Worm (Caenorhabditis elegans) whole organism, L2 larva: ENCODE results near the gene srd-44.

ENCODE experiments used
- aly-2 ChIP-seq: fragments of 150-350 bp; optimal IDR thresholded peaks from 2 replicates; lab custom pipeline; 2014; ENCODE audit warnings: missing biosample characterization, missing genetic modification characterization
- ama-1 ChIP-seq: fragments of 150-350 bp; optimal IDR thresholded peaks from 2 replicates; lab custom pipeline; 2018; ENCODE audit warnings: inconsistent platforms
- ceh-82 ChIP-seq: fragments of 150-350 bp; optimal IDR thresholded peaks from 2 replicates; lab custom pipeline; 2014; ENCODE audit warnings: missing biosample characterization, missing genetic modification characterization
- elt-3 ChIP-seq: sonication (generic microtip); optimal IDR thresholded peaks from 2 replicates; lab custom pipeline; 2017; ENCODE audit warnings: missing biosample characterization, missing genetic modification characterization
- mab-5 ChIP-seq: fragments of 150-350 bp; optimal IDR thresholded peaks from 2 replicates; lab custom pipeline; 2014; ENCODE audit warnings: missing biosample characterization, missing genetic modification characterization
- nhr-11 ChIP-seq: fragments of 150-350 bp; optimal IDR thresholded peaks from 2 replicates; lab custom pipeline; 2014; ENCODE audit warnings: missing biosample characterization, missing genetic modification characterization
- nhr-25 ChIP-seq: fragments of 150-350 bp; sonication (generic microtip); optimal IDR thresholded peaks from 3 replicates; lab custom pipeline; 2014; ENCODE audit warnings: missing biosample characterization, missing genetic modification characterization
- nhr-6 ChIP-seq: fragments of 150-350 bp; optimal IDR thresholded peaks from 2 replicates; lab custom pipeline; 2014; ENCODE audit warnings: missing biosample characterization, missing genetic modification characterization
- nhr-77 ChIP-seq: fragments of 150-350 bp; optimal IDR thresholded peaks from 2 replicates; lab custom pipeline; 2014; ENCODE audit warnings: missing biosample characterization, missing genetic modification characterization
- skn-1 ChIP-seq: sonication (generic microtip); optimal IDR thresholded peaks from 2 replicates; lab custom pipeline; 2017; ENCODE audit warnings: missing biosample characterization, missing genetic modification characterization
- unc-55 ChIP-seq: fragments of 150-350 bp; sonication (generic microtip); optimal IDR thresholded peaks from 3 replicates; lab custom pipeline; 2014; ENCODE audit warnings: missing biosample characterization, missing genetic modification reagents, missing genetic modification characterization
- unc-62 ChIP-seq: fragments of 150-350 bp; optimal IDR thresholded peaks from 2 replicates; lab custom pipeline; 2014; ENCODE audit warnings: missing biosample characterization, missing genetic modification reagents, missing genetic modification characterization
- ztf-1 ChIP-seq: fragments of 200-800 bp; sonication (Bioruptor generic); conservative IDR thresholded peaks from 2 replicates; pipeline ENCODE4 v1.3.6; 2022; ENCODE audit warnings: missing genetic modification characterization, missing compliant biosample characterization
- ztf-11 ChIP-seq: sonication (generic microtip); optimal IDR thresholded peaks from 2 replicates; lab custom pipeline; 2017; ENCODE audit warnings: missing biosample characterization, missing genetic modification characterization

DNA sequence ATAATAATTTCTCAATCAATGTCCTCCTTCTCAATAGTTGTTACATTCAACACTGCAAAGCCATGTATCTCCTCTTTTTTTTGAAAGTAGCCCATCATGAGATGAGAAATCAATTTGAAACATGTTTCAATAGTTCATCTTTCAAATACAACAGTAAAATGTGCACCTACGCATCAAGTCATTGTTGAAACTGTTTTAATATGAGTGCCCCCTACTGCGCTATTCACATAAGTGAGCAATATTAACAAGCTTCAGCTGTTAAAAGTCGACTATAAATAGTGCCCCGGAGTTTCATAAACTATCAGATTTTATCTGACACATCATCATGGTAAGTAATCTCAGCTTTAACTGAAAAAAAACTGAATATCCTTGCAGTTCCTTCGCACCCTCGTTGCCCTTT lies 22.2 kb downstream of the srd-44 start, which contains the start of the genes nspc-15 and F19H6.6:
- TF ChIP-seq ama-1 (lab: Kevin White, UChicago) (no peak), nhr-25 (tag; lab: Kevin White, UChicago) (no peak), unc-55 (GFP tag; lab: Kevin White, UChicago) (no peak), nhr-6 (no peak), ztf-1 (GFP tag; lab: Robert Waterston, UW) (no peak), elt-3 (tag; lab: Kevin White, UChicago) (no peak), nhr-11 (tag; lab: Kevin White, UChicago) (no peak), aly-2 (tag; lab: Kevin White, UChicago) (no peak), ztf-11 (tag; lab: Kevin White, UChicago) (no peak), mab-5 (tag; lab: Kevin White, UChicago) (no peak), nhr-77 (tag; lab: Kevin White, UChicago) (no peak), unc-62 (GFP tag; lab: Kevin White, UChicago) (no peak), ceh-82 (tag; lab: Kevin White, UChicago) (no peak), skn-1 (no peak)
